Worm (Caenorhabditis elegans) whole organism, early embryonic: Measurements from ENCODE around the gene srd-63.

Experiments
- F13C5.2 ChIP-seq: sonication (generic microtip); optimal IDR thresholded peaks from 2 replicates; lab custom pipeline; 2017; ENCODE audit warnings: mild to moderate bottlenecking, missing genetic modification characterization, inconsistent platforms, missing compliant biosample characterization
- aly-1 ChIP-seq: sonication (generic microtip); optimal IDR thresholded peaks from 2 replicates; lab custom pipeline; 2016; ENCODE audit warnings: missing genetic modification characterization, missing compliant biosample characterization
- ama-1 ChIP-seq: fragments of 150-350 bp; optimal IDR thresholded peaks from 2 replicates; lab custom pipeline; 2014

DNA sequence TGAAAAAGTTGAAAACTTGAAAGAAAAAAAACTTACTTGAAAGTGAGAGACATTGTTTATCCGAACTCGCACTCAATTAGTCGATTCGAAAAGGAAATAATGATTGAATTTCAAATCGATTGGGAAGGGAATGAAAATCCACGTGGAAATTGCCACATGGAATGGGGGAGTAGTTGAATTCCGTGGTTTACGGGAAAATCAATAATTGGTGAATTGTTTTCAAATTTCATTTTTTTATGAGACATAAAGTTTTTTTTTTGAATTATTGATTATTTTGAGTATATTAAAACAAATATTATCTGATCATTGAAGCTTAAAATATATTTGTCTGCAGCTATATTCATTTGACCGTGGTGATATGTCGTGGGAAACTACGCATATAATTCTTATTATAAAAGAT, 15.8 kb downstream of the srd-63 start, which contains the start of gene F13A7.1:
- TF ChIP-seq aly-1 (tag; lab: Kevin White, UChicago) (no peak), ama-1 (lab: Kevin White, UChicago) (no peak), F13C5.2 (tag; lab: Kevin White, UChicago) (no peak)
